Worm (Caenorhabditis elegans) whole organism, L4 larva: ENCODE measurements around the gene lin-48.

ENCODE experiments used
- dve-1 ChIP-seq: sonication (generic microtip); optimal IDR thresholded peaks from 2 replicates; lab custom pipeline; 2017; ENCODE audit warnings: antibody characterized with exemption, mild to moderate bottlenecking, missing genetic modification characterization, missing compliant biosample characterization; ENCODE audit not compliant: insufficient read depth
- mdl-1 ChIP-seq, 2 experiments: fragments of 150-350 bp in 1 of 2; sonication (generic microtip) in 1 of 2; optimal IDR thresholded peaks; 2 replicates each; lab custom pipeline; 2014 to 2017; ENCODE audit warnings: missing biosample characterization in 2 of 2, missing genetic modification characterization in 2 of 2
- nhr-11 ChIP-seq: fragments of 150-350 bp; optimal IDR thresholded peaks from 2 replicates; lab custom pipeline; 2014; ENCODE audit warnings: missing biosample characterization, missing genetic modification characterization
- rbr-2 ChIP-seq: sonication (generic microtip); optimal IDR thresholded peaks from 2 replicates; lab custom pipeline; 2016; ENCODE audit warnings: missing genotype, missing genetic modification characterization, missing compliant biosample characterization
- tra-1 ChIP-seq: fragments of 200-800 bp; sonication (Bioruptor generic); IDR thresholded peaks from 2 replicates; pipeline ENCODE4 v1.3.6; 2022; ENCODE audit warnings: missing genetic modification reagents, missing genetic modification characterization, missing compliant biosample characterization
- vab-7 ChIP-seq: fragments of 200-800 bp; sonication (Bioruptor generic); IDR thresholded peaks from 2 replicates; pipeline ENCODE4 v1.3.6; 2022; ENCODE audit warnings: missing genetic modification reagents, missing genetic modification characterization, missing compliant biosample characterization
- zag-1 ChIP-seq: fragments of 150-350 bp; optimal IDR thresholded peaks from 2 replicates; lab custom pipeline; 2014; ENCODE audit warnings: missing biosample characterization, missing genetic modification characterization
- ztf-7 ChIP-seq: fragments of 150-350 bp; optimal IDR thresholded peaks from 2 replicates; lab custom pipeline; 2014; ENCODE audit warnings: missing biosample characterization, missing genetic modification characterization

DNA sequence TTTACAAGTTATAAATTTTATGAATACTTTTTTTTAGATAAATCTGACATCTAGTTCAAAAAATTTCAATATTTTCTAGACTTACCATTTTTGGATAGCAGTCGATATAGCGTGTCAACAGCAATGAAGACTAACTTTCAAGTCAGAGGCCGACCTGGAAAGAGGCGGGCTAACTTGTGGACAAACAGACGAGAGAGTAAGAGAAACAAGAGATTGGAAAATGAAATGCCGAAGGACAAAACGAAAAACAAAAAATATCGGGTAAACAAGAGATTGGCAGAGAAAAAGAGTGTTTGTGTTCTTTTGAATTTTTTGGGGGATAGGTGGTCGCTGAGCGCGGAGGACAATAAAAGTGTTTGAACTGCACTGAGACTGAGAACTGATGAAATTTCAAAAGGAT is 27.9 kb downstream of the lin-48 start, which contains the start of gene lec-4:
- TF ChIP-seq mdl-1 (tag; optimal IDR thresholded peaks at IDR 0.05; lab: Kevin White, UChicago) (peak in 1 of 2 experiments; percentile 61), rbr-2 (tag; lab: Kevin White, UChicago) (peak; percentile 30), nhr-11 (tag; lab: Kevin White, UChicago) (peak; percentile 69), vab-7 (no peak), ztf-7 (no peak), dve-1 (peak; percentile 76), zag-1 (tag; lab: Kevin White, UChicago) (no peak), tra-1 (GFP tag; lab: Robert Waterston, UW) (no peak)
